Worm (Caenorhabditis elegans): Measurements from ENCODE around the gene C50F4.6.

The C50F4.6 gene

DNA sequence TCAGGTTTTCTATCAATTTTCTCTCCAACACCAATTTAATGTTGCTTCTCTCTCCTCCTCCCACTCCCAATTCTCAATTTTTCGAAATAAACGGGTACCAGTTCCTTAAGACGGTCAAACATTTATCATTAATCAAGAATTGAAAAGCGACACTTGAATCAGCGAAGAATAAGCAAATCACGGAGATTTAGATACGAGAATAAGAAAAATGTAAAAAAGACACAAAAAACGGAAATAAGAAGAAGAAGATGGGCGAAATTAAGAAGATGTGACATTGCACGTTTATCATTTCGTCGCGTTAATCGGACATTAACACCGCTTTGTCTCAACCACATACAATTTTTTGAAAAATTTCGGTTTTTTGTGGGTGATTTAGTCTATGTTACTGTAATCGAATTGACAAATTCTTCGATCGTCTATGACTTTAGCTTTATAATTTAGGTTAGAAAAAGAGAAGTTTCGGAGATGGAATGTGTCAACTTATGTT lies 41.4 kb upstream of the C50F4.6 start, which contains the start of gene haao-1:
haao-1 (plus strand) TSS at position 437 of the 487 bp plus-strand sequence.
- TF ChIP-seq nhr-23 (tag; optimal IDR thresholded peaks at IDR 0.05) (peak; percentile 41), nhr-25 (tag; optimal IDR thresholded peaks at IDR 0.05) (peak; percentile 49), daf-12 (tag; optimal IDR thresholded peaks at IDR 0.05) (no peak), ztf-11 (tag; optimal IDR thresholded peaks at IDR 0.05) (no peak)

DNA sequence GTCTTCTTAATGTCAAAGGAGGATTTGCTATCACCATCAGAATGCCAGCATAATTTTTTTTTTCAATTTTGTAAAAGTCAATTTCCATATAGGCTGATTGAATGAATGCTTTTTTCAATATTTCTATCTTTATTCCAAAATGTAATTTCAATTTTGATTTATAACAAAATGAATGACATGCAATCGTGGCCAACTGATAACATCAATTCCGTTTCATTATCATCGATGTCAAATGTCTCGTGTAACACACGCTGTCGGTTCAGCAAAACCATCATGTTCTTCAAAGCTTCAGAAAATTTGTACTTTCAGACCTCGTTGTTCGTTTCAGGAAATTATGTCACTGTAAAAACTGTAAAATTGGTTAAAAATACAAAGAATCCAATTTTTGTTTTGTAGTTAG lies 39.0 kb upstream of the C50F4.6 start:
- peak; percentile 80 for TF ChIP-seq pqm-1 (tag; optimal IDR thresholded peaks at IDR 0.05)
- peak; percentile 82 for TF ChIP-seq elt-2 (tag; optimal IDR thresholded peaks at IDR 0.05)
- TF ChIP-seq jun-1 (tag; optimal IDR thresholded peaks at IDR 0.05), result no peak
- TF ChIP-seq nhr-25 (tag; optimal IDR thresholded peaks at IDR 0.05), result no peak

ce11 chrV:9507742-9508141 lies 38.1 kb upstream of the C50F4.6 start, which contains the start of gene acs-14:
Gene acs-14, plus strand, starts transcription at chrV:9508132.
- peak; percentile 67 for TF ChIP-seq elt-2 (tag; optimal IDR thresholded peaks at IDR 0.05)
- no peak for TF ChIP-seq zag-1 (tag; optimal IDR thresholded peaks at IDR 0.05)
- TF ChIP-seq elt-1 (tag; optimal IDR thresholded peaks at IDR 0.05), result no peak
- TF ChIP-seq ama-1 (optimal IDR thresholded peaks at IDR 0.05), result no peak
- TF ChIP-seq ztf-11 (tag; optimal IDR thresholded peaks at IDR 0.05), result no peak
- TF ChIP-seq pha-4 (tag; optimal IDR thresholded peaks at IDR 0.05), result peak; percentile 1
- TF ChIP-seq fkh-2 (tag; optimal IDR thresholded peaks at IDR 0.05), result no peak

- no peak for TF ChIP-seq nhr-28 (tag; optimal IDR thresholded peaks at IDR 0.05)
- TF ChIP-seq fos-1 (tag; optimal IDR thresholded peaks at IDR 0.05), result no peak
- TF ChIP-seq unc-39 (tag; optimal IDR thresholded peaks at IDR 0.05), result no peak
- TF ChIP-seq nhr-23 (tag; optimal IDR thresholded peaks at IDR 0.05), result no peak
- no peak for TF ChIP-seq ZK546.5 (tag; optimal IDR thresholded peaks at IDR 0.05)
- no peak for TF ChIP-seq sea-2 (GFP tag; optimal IDR thresholded peaks at IDR 0.05)
- no peak for TF ChIP-seq ceh-82 (tag; optimal IDR thresholded peaks at IDR 0.05)
- TF ChIP-seq jun-1 (tag; optimal IDR thresholded peaks at IDR 0.05), result no peak
- TF ChIP-seq ceh-28 (tag; optimal IDR thresholded peaks at IDR 0.05), result no peak
- TF ChIP-seq nhr-11 (tag; optimal IDR thresholded peaks at IDR 0.05), result no peak
- no peak for TF ChIP-seq nhr-12 (tag; optimal IDR thresholded peaks at IDR 0.05)
- no peak for TF ChIP-seq hmg-11 (tag; optimal IDR thresholded peaks at IDR 0.05)
- TF ChIP-seq nhr-237 (tag; optimal IDR thresholded peaks at IDR 0.05), result no peak
- no peak for TF ChIP-seq nhr-77 (tag; optimal IDR thresholded peaks at IDR 0.05)
- TF ChIP-seq R02D3.7 (tag; optimal IDR thresholded peaks at IDR 0.05), result no peak
These were observed 36.3 kb upstream of the C50F4.6 start for ce11 chrV:9509597-9509996.

- TF ChIP-seq unc-39 (tag; optimal IDR thresholded peaks at IDR 0.05), result no peak
- TF ChIP-seq elt-3 (tag; optimal IDR thresholded peaks at IDR 0.05), result no peak
- no peak for TF ChIP-seq tbx-2 (tag; optimal IDR thresholded peaks at IDR 0.05)
- no peak for TF ChIP-seq nhr-237 (tag; optimal IDR thresholded peaks at IDR 0.05)
- TF ChIP-seq R02D3.7 (tag; optimal IDR thresholded peaks at IDR 0.05), result no peak
- no peak for TF ChIP-seq ceh-82 (tag; optimal IDR thresholded peaks at IDR 0.05)
- no peak for TF ChIP-seq sea-2 (GFP tag; optimal IDR thresholded peaks at IDR 0.05)
- no peak for TF ChIP-seq ZK546.5 (tag; optimal IDR thresholded peaks at IDR 0.05)
- TF ChIP-seq fkh-2 (tag; optimal IDR thresholded peaks at IDR 0.05), result no peak
- no peak for TF ChIP-seq skn-1 (tag; optimal IDR thresholded peaks at IDR 0.05)
- no peak for TF ChIP-seq ztf-11 (tag; optimal IDR thresholded peaks at IDR 0.05)
- TF ChIP-seq zag-1 (tag; optimal IDR thresholded peaks at IDR 0.05), result no peak
- TF ChIP-seq jun-1 (tag; optimal IDR thresholded peaks at IDR 0.05), result peak; percentile 14
- TF ChIP-seq nhr-76 (tag; optimal IDR thresholded peaks at IDR 0.05), result no peak
- no peak for TF ChIP-seq fos-1 (tag; optimal IDR thresholded peaks at IDR 0.05)
- no peak for TF ChIP-seq ceh-28 (tag; optimal IDR thresholded peaks at IDR 0.05)
- TF ChIP-seq egl-27 (tag; optimal IDR thresholded peaks at IDR 0.05), result no peak
- no peak for TF ChIP-seq nhr-43 (tag; optimal IDR thresholded peaks at IDR 0.05; ENCODE audit: poor library complexity, severe bottlenecking)
- no peak for TF ChIP-seq ceh-9 (tag; optimal IDR thresholded peaks at IDR 0.05)
- TF ChIP-seq nhr-67 (tag; optimal IDR thresholded peaks at IDR 0.05), result no peak
- no peak for TF ChIP-seq nhr-11 (tag; optimal IDR thresholded peaks at IDR 0.05)
- peak; percentile 28 for TF ChIP-seq hmg-11 (tag; optimal IDR thresholded peaks at IDR 0.05)
- TF ChIP-seq lin-15B (tag; optimal IDR thresholded peaks at IDR 0.05), result peak; percentile 30
- no peak for TF ChIP-seq elt-1 (tag; optimal IDR thresholded peaks at IDR 0.05)
- no peak for TF ChIP-seq ama-1 (optimal IDR thresholded peaks at IDR 0.05)
- no peak for TF ChIP-seq nhr-12 (tag; optimal IDR thresholded peaks at IDR 0.05)
- TF ChIP-seq ztf-4 (tag; optimal IDR thresholded peaks at IDR 0.05), result no peak
- TF ChIP-seq nhr-28 (tag; optimal IDR thresholded peaks at IDR 0.05), result no peak
- TF ChIP-seq nhr-77 (tag; optimal IDR thresholded peaks at IDR 0.05), result no peak
- TF ChIP-seq daf-12 (tag; optimal IDR thresholded peaks at IDR 0.05), result no peak
- TF ChIP-seq elt-2 (tag; optimal IDR thresholded peaks at IDR 0.05), result peak; percentile 7
- TF ChIP-seq fkh-10 (GFP tag; optimal IDR thresholded peaks at IDR 0.05), result peak; percentile 23
- no peak for TF ChIP-seq unc-62 (GFP tag; optimal IDR thresholded peaks at IDR 0.05)
- peak; percentile 20 for TF ChIP-seq nhr-23 (tag; optimal IDR thresholded peaks at IDR 0.05)
- TF ChIP-seq eor-1 (tag; optimal IDR thresholded peaks at IDR 0.05), result no peak
- TF ChIP-seq pha-4 (tag; optimal IDR thresholded peaks at IDR 0.05), result peak; percentile 73
- no peak for TF ChIP-seq lsy-12 (tag; optimal IDR thresholded peaks at IDR 0.05)
- TF ChIP-seq snpc-4 (tag; optimal IDR thresholded peaks at IDR 0.05), result peak; percentile 46
- no peak for TF ChIP-seq egl-5 (tag; optimal IDR thresholded peaks at IDR 0.05)
- TF ChIP-seq nhr-25 (tag; optimal IDR thresholded peaks at IDR 0.05), result no peak
These were observed 32.3 kb upstream of the C50F4.6 start, which contains the start of gene eif-2Bdelta for ce11 chrV:9513590-9513989. Gene eif-2Bdelta, plus strand, starts transcription at chrV:9513824.

All from whole organism, L3 larva.